Worm (Caenorhabditis elegans): ENCODE data around the gene nhr-146.

The nhr-146 gene

ce11 chrIV:1628730-1629129 lies 2.1 kb downstream of the nhr-146 start:
- no peak for TF ChIP-seq tbx-2 (tag; optimal IDR thresholded peaks at IDR 0.05)
- TF ChIP-seq nhr-67 (tag; optimal IDR thresholded peaks at IDR 0.05), result no peak
- no peak for TF ChIP-seq nhr-77 (tag; optimal IDR thresholded peaks at IDR 0.05)
- no peak for TF ChIP-seq nhr-237 (tag; optimal IDR thresholded peaks at IDR 0.05)
- TF ChIP-seq lsy-12 (tag; optimal IDR thresholded peaks at IDR 0.05), result no peak
- no peak for TF ChIP-seq pqm-1 (tag; optimal IDR thresholded peaks at IDR 0.05)
- TF ChIP-seq ceh-16 (tag; optimal IDR thresholded peaks at IDR 0.05), result no peak
- TF ChIP-seq ceh-82 (tag; optimal IDR thresholded peaks at IDR 0.05), result no peak
- TF ChIP-seq skn-1 (tag; optimal IDR thresholded peaks at IDR 0.05), result no peak
- TF ChIP-seq egl-27 (tag; optimal IDR thresholded peaks at IDR 0.05), result no peak
- TF ChIP-seq lin-15B (tag; optimal IDR thresholded peaks at IDR 0.05), result no peak
- TF ChIP-seq nhr-76 (tag; optimal IDR thresholded peaks at IDR 0.05), result no peak
- TF ChIP-seq elt-3 (tag; optimal IDR thresholded peaks at IDR 0.05), result no peak
- no peak for TF ChIP-seq fos-1 (tag; optimal IDR thresholded peaks at IDR 0.05)
- TF ChIP-seq nfya-1 (tag; optimal IDR thresholded peaks at IDR 0.05; ENCODE audit: insufficient read depth), result no peak
- TF ChIP-seq elt-1 (tag; optimal IDR thresholded peaks at IDR 0.05), result no peak
- no peak for TF ChIP-seq ztf-11 (tag; optimal IDR thresholded peaks at IDR 0.05)
- TF ChIP-seq R02D3.7 (tag; optimal IDR thresholded peaks at IDR 0.05), result no peak
- no peak for TF ChIP-seq ceh-28 (tag; optimal IDR thresholded peaks at IDR 0.05)
- no peak for TF ChIP-seq aly-2 (tag; optimal IDR thresholded peaks at IDR 0.05)

DNA sequence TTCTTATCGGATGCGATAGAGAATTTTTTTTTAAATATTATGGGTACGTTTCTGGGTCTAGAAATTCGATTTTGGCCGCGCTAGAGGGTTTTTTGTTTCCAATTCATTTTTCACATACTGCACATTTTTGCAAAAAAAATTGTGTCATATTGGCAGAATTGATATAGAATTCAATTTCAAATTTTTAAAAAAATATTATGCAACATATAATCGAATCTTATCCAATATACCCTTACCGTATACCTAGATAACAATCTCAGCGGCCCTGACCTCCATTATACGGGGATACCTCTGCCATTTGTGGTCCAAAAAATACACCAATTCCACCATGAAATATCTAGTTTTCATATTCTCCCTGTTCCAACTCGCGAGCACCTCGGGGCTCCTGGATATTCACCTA lies 5.0 kb downstream of the nhr-146 start, which contains the start of gene cpg-24:
TSS of gene cpg-24 (plus strand) at position 301 of the 400 bp plus-strand sequence.
- TF ChIP-seq elt-3 (tag; optimal IDR thresholded peaks at IDR 0.05) (no peak), nhr-28 (tag; optimal IDR thresholded peaks at IDR 0.05) (no peak), ZK546.5 (tag; optimal IDR thresholded peaks at IDR 0.05) (no peak)

ce11 chrIV:1632593-1632992 lies 6.0 kb downstream of the nhr-146 start:
- TF ChIP-seq fkh-2 (tag; optimal IDR thresholded peaks at IDR 0.05), result no peak
- no peak for TF ChIP-seq ceh-82 (tag; optimal IDR thresholded peaks at IDR 0.05)
- no peak for TF ChIP-seq ztf-4 (tag; optimal IDR thresholded peaks at IDR 0.05)
- TF ChIP-seq jun-1 (tag; optimal IDR thresholded peaks at IDR 0.05), result no peak
- TF ChIP-seq nhr-11 (tag; optimal IDR thresholded peaks at IDR 0.05), result no peak
- no peak for TF ChIP-seq nhr-25 (tag; optimal IDR thresholded peaks at IDR 0.05)
- no peak for TF ChIP-seq ama-1 (optimal IDR thresholded peaks at IDR 0.05)
- TF ChIP-seq hmg-11 (tag; optimal IDR thresholded peaks at IDR 0.05), result no peak

ce11 chrIV:1633445-1633844 lies 6.8 kb downstream of the nhr-146 start, which contains the start of gene Y41D4B.6:
TSS of gene Y41D4B.6 (plus strand) at chrIV:1633745.
- TF ChIP-seq mdl-1 (tag; optimal IDR thresholded peaks at IDR 0.05) (no peak), nfya-1 (tag; optimal IDR thresholded peaks at IDR 0.05; ENCODE audit: insufficient read depth) (no peak), lsy-12 (tag; optimal IDR thresholded peaks at IDR 0.05) (no peak), nhr-76 (tag; optimal IDR thresholded peaks at IDR 0.05) (no peak), fkh-10 (GFP tag; optimal IDR thresholded peaks at IDR 0.05) (no peak), fos-1 (tag; optimal IDR thresholded peaks at IDR 0.05) (no peak), nhr-11 (tag; optimal IDR thresholded peaks at IDR 0.05) (no peak), mml-1 (tag; optimal IDR thresholded peaks at IDR 0.05) (no peak), eor-1 (tag; optimal IDR thresholded peaks at IDR 0.05) (no peak), nhr-12 (tag; optimal IDR thresholded peaks at IDR 0.05) (no peak), hmg-11 (tag; optimal IDR thresholded peaks at IDR 0.05) (no peak), egl-27 (tag; optimal IDR thresholded peaks at IDR 0.05) (no peak), lin-39 (tag; optimal IDR thresholded peaks at IDR 0.05) (no peak), elt-1 (tag; optimal IDR thresholded peaks at IDR 0.05) (no peak), nhr-237 (tag; optimal IDR thresholded peaks at IDR 0.05) (no peak), ceh-16 (tag; optimal IDR thresholded peaks at IDR 0.05) (no peak), nhr-43 (tag; optimal IDR thresholded peaks at IDR 0.05; ENCODE audit: poor library complexity, severe bottlenecking) (no peak), tbx-2 (tag; optimal IDR thresholded peaks at IDR 0.05) (no peak), lin-15B (tag; optimal IDR thresholded peaks at IDR 0.05) (no peak), nhr-67 (tag; optimal IDR thresholded peaks at IDR 0.05) (no peak)

ce11 chrIV:1637333-1637732 lies 10.7 kb downstream of the nhr-146 start:
- peak; percentile 12 for TF ChIP-seq fkh-10 (GFP tag; optimal IDR thresholded peaks at IDR 0.05)
- TF ChIP-seq nhr-11 (tag; optimal IDR thresholded peaks at IDR 0.05), result no peak

Measured in whole organism, L3 larva.